Worm (Caenorhabditis elegans) whole organism, young adult: Measurements from ENCODE around the gene gldi-4.

ENCODE experiments used
- C06A6.2 ChIP-seq: fragments of 200-800 bp; sonication (Bioruptor generic); conservative IDR thresholded peaks from 2 replicates; pipeline ENCODE4 v1.3.6; 2022; ENCODE audit warnings: missing genetic modification characterization, missing compliant biosample characterization
- C17E4.6 ChIP-seq: fragments of 200-800 bp; sonication (Bioruptor generic); IDR thresholded peaks from 2 replicates; pipeline ENCODE4 v1.3.6; 2022; ENCODE audit warnings: missing genetic modification reagents, missing genetic modification characterization, missing compliant biosample characterization
- D2030.7 ChIP-seq: fragments of 200-800 bp; sonication (Bioruptor generic); IDR thresholded peaks from 2 replicates; pipeline ENCODE4 v1.3.6; 2022; ENCODE audit warnings: missing genetic modification reagents, missing genetic modification characterization, missing compliant biosample characterization
- F33H1.4 ChIP-seq: fragments of 200-800 bp; sonication (Bioruptor generic); IDR thresholded peaks from 2 replicates; pipeline ENCODE4 v1.3.6; 2022; ENCODE audit warnings: missing genetic modification reagents, missing genetic modification characterization, missing compliant biosample characterization
- F39B2.1 ChIP-seq: fragments of 200-800 bp; sonication (Bioruptor generic); IDR thresholded peaks from 2 replicates; pipeline ENCODE4 v1.3.6; 2022; ENCODE audit warnings: missing genetic modification reagents, missing genetic modification characterization, missing compliant biosample characterization
- F49E8.2 ChIP-seq: sonication (generic microtip); optimal IDR thresholded peaks from 3 replicates; lab custom pipeline; 2017; ENCODE audit warnings: missing genetic modification characterization, mild to moderate bottlenecking, missing compliant biosample characterization, antibody characterized with exemption, moderate library complexity; ENCODE audit not compliant: insufficient read depth
- F57A8.1 ChIP-seq: fragments of 200-800 bp; sonication (Bioruptor generic); optimal IDR thresholded peaks from 2 replicates; lab custom pipeline; 2018; ENCODE audit warnings: mild to moderate bottlenecking, missing genetic modification characterization, moderate library complexity, missing compliant biosample characterization
- K11D2.4 ChIP-seq: fragments of 200-800 bp; sonication (Bioruptor generic); IDR thresholded peaks from 2 replicates; pipeline ENCODE4 v1.3.6; 2022; ENCODE audit warnings: missing genetic modification reagents, missing genetic modification characterization, missing compliant biosample characterization
- Y56A3A.18 ChIP-seq: fragments of 200-800 bp; sonication (Bioruptor generic); IDR thresholded peaks from 2 replicates; pipeline ENCODE4 v1.3.6; 2022; ENCODE audit warnings: missing genetic modification reagents, missing genetic modification characterization, missing compliant biosample characterization
- aptf-2 ChIP-seq: fragments of 200-800 bp; sonication (Bioruptor generic); conservative IDR thresholded peaks from 2 replicates; pipeline ENCODE4 v1.3.6; 2022; ENCODE audit warnings: missing genetic modification reagents, missing genetic modification characterization, missing compliant biosample characterization
- bed-1 ChIP-seq: fragments of 200-800 bp; sonication (Bioruptor generic); IDR thresholded peaks from 2 replicates; pipeline ENCODE4 v1.3.6; 2022; ENCODE audit warnings: missing genetic modification reagents, missing genetic modification characterization, missing compliant biosample characterization
- ceh-27 ChIP-seq: fragments of 200-800 bp; sonication (Bioruptor generic); optimal IDR thresholded peaks from 2 replicates; lab custom pipeline; 2018; ENCODE audit warnings: mild to moderate bottlenecking, missing genetic modification characterization, moderate library complexity, missing compliant biosample characterization
- ceh-58 ChIP-seq: fragments of 200-800 bp; sonication (Bioruptor generic); IDR thresholded peaks from 2 replicates; pipeline ENCODE4 v1.3.6; 2022; ENCODE audit warnings: missing genetic modification characterization, missing compliant biosample characterization
- ceh-91 ChIP-seq: fragments of 200-800 bp; sonication (Bioruptor generic); IDR thresholded peaks from 2 replicates; pipeline ENCODE4 v1.3.6; 2022; ENCODE audit warnings: missing genetic modification reagents, missing genetic modification characterization, missing compliant biosample characterization
- chd-7 ChIP-seq: sonication (generic microtip); optimal IDR thresholded peaks from 2 replicates; lab custom pipeline; 2016; ENCODE audit warnings: mild to moderate bottlenecking, missing genetic modification characterization, moderate library complexity, missing compliant biosample characterization
- die-1 ChIP-seq: sonication (generic microtip); optimal IDR thresholded peaks from 2 replicates; lab custom pipeline; 2016; ENCODE audit warnings: missing genotype, mild to moderate bottlenecking, missing genetic modification characterization, missing compliant biosample characterization
- efl-1 ChIP-seq: fragments of 150-350 bp; optimal IDR thresholded peaks from 2 replicates; lab custom pipeline; 2014; ENCODE audit warnings: missing biosample characterization, missing genetic modification reagents, missing genetic modification characterization
- egrh-3 ChIP-seq: fragments of 200-800 bp; sonication (Bioruptor generic); IDR thresholded peaks from 2 replicates; pipeline ENCODE4 v1.3.6; 2022; ENCODE audit warnings: missing genetic modification reagents, missing genetic modification characterization, missing compliant biosample characterization
- ekl-4 ChIP-seq: fragments of 200-800 bp; sonication (Bioruptor generic); IDR thresholded peaks from 2 replicates; pipeline ENCODE4 v1.3.6; 2022; ENCODE audit warnings: missing genetic modification reagents, missing genetic modification characterization, missing compliant biosample characterization
- him-1 ChIP-seq: sonication (generic microtip); optimal IDR thresholded peaks from 2 replicates; lab custom pipeline; 2016; ENCODE audit warnings: missing genotype, missing genetic modification reagents, missing genetic modification characterization, missing compliant biosample characterization
- hlh-12 ChIP-seq: sonication (generic microtip); optimal IDR thresholded peaks from 2 replicates; lab custom pipeline; 2016; ENCODE audit warnings: missing genetic modification characterization, missing compliant biosample characterization
- hmg-20 ChIP-seq: fragments of 200-800 bp; sonication (Bioruptor generic); IDR thresholded peaks from 2 replicates; pipeline ENCODE4 v1.3.6; 2022; ENCODE audit warnings: missing genetic modification reagents, missing genetic modification characterization, missing compliant biosample characterization
- hsf-1 ChIP-seq: fragments of 200-800 bp; sonication (Bioruptor generic); IDR thresholded peaks from 2 replicates; pipeline ENCODE4 v1.3.6; 2022; ENCODE audit warnings: missing genetic modification reagents, missing genetic modification characterization, missing compliant biosample characterization
- lin-26 ChIP-seq: fragments of 200-800 bp; sonication (Bioruptor generic); IDR thresholded peaks from 2 replicates; pipeline ENCODE4 v1.3.6; 2022; ENCODE audit warnings: missing genetic modification reagents, missing genetic modification characterization, missing compliant biosample characterization
- lin-35 ChIP-seq, 3 experiments: fragments of 150-350 bp in 2 of 3; sonication (generic microtip) in 1 of 3; optimal IDR thresholded peaks; 2 replicates each; lab custom pipeline; 2014 to 2018; ENCODE audit warnings: missing biosample characterization in 3 of 3, missing genetic modification characterization in 3 of 3, missing genetic modification reagents in 3 of 3
- lin-40 ChIP-seq: sonication (generic microtip); optimal IDR thresholded peaks from 2 replicates; lab custom pipeline; 2016; ENCODE audit warnings: missing genetic modification characterization, mild to moderate bottlenecking, missing compliant biosample characterization, missing genotype, missing genetic modification reagents
- lsl-1 ChIP-seq: fragments of 200-800 bp; sonication (Bioruptor generic); optimal IDR thresholded peaks from 2 replicates; lab custom pipeline; 2018; ENCODE audit warnings: mild to moderate bottlenecking, missing genetic modification characterization, moderate library complexity, missing compliant biosample characterization
- madf-10 ChIP-seq: sonication (generic microtip); optimal IDR thresholded peaks from 2 replicates; lab custom pipeline; 2016; ENCODE audit warnings: mild to moderate bottlenecking, missing genetic modification characterization, missing compliant biosample characterization
- madf-6 ChIP-seq: fragments of 200-800 bp; sonication (Bioruptor generic); IDR thresholded peaks from 2 replicates; pipeline ENCODE4 v1.3.6; 2022; ENCODE audit warnings: missing genetic modification reagents, missing genetic modification characterization, missing compliant biosample characterization
- mcd-1 ChIP-seq: fragments of 200-800 bp; sonication (Bioruptor generic); IDR thresholded peaks from 2 replicates; pipeline ENCODE4 v1.3.6; 2022; ENCODE audit warnings: missing genetic modification reagents, missing genetic modification characterization, missing compliant biosample characterization
- mel-28 ChIP-seq: sonication (generic microtip); optimal IDR thresholded peaks from 2 replicates; lab custom pipeline; 2016; ENCODE audit warnings: borderline replicate concordance, mild to moderate bottlenecking, missing genetic modification characterization, missing compliant biosample characterization
- mes-4 ChIP-seq: sonication (generic microtip); optimal IDR thresholded peaks from 2 replicates; lab custom pipeline; 2016; ENCODE audit warnings: missing genotype, missing genetic modification characterization, missing compliant biosample characterization
- rcor-1 ChIP-seq: fragments of 200-800 bp; sonication (Bioruptor generic); IDR thresholded peaks from 2 replicates; pipeline ENCODE4 v1.3.6; 2022; ENCODE audit warnings: missing genetic modification reagents, missing genetic modification characterization, missing compliant biosample characterization
- rec-8 ChIP-seq, 2 experiments: sonication (generic microtip); optimal IDR thresholded peaks; 2 replicates each; lab custom pipeline; 2016; ENCODE audit warnings: mild to moderate bottlenecking in 2 of 2, missing genetic modification characterization in 2 of 2, missing genetic modification reagents in 2 of 2, missing genotype in 2 of 2, missing biosample characterization in 1 of 2, missing compliant biosample characterization in 1 of 2, moderate library complexity in 1 of 2
- repo-1 ChIP-seq: sonication (generic microtip); optimal IDR thresholded peaks from 2 replicates; lab custom pipeline; 2017; ENCODE audit warnings: mild to moderate bottlenecking, missing genetic modification characterization, missing compliant biosample characterization
- snpc-1.3 ChIP-seq: sonication (generic microtip); optimal IDR thresholded peaks from 2 replicates; lab custom pipeline; 2017; ENCODE audit warnings: missing genetic modification characterization, mild to moderate bottlenecking, missing compliant biosample characterization, antibody characterized with exemption, moderate library complexity, missing genotype, missing genetic modification reagents; ENCODE audit not compliant: insufficient read depth
- snpc-3.4 ChIP-seq: sonication (generic microtip); optimal IDR thresholded peaks from 2 replicates; lab custom pipeline; 2017; ENCODE audit warnings: missing genetic modification characterization, mild to moderate bottlenecking, missing compliant biosample characterization, antibody characterized with exemption, moderate library complexity, missing genotype, missing genetic modification reagents
- snpc-4 ChIP-seq, 5 experiments: fragments of 150-350 bp in 1 of 5; sonication (generic microtip) in 4 of 5; optimal IDR thresholded peaks; 2 replicates each; lab custom pipeline; 2014 to 2018; ENCODE audit warnings: missing genetic modification characterization in 5 of 5, missing biosample characterization in 3 of 5, antibody characterized with exemption in 2 of 5, mild to moderate bottlenecking in 2 of 5, missing compliant biosample characterization in 2 of 5, missing genotype in 2 of 5, moderate library complexity in 2 of 5, missing genetic modification reagents in 1 of 5
- somi-1 ChIP-seq: fragments of 200-800 bp; sonication (Bioruptor generic); optimal IDR thresholded peaks from 2 replicates; lab custom pipeline; 2018; ENCODE audit warnings: mild to moderate bottlenecking, missing genetic modification characterization, missing compliant biosample characterization
- sptf-2 ChIP-seq: fragments of 200-800 bp; sonication (Bioruptor generic); optimal IDR thresholded peaks from 2 replicates; lab custom pipeline; 2018; ENCODE audit warnings: mild to moderate bottlenecking, missing genetic modification characterization, missing compliant biosample characterization
- tbp1 ChIP-seq: fragments of 200-800 bp; sonication (Bioruptor generic); optimal IDR thresholded peaks from 2 replicates; lab custom pipeline; 2018; ENCODE audit warnings: mild to moderate bottlenecking, missing genetic modification characterization, missing compliant biosample characterization
- unc-62 ChIP-seq: fragments of 150-350 bp; optimal IDR thresholded peaks from 2 replicates; lab custom pipeline; 2014; ENCODE audit warnings: missing biosample characterization, missing genetic modification reagents, missing genetic modification characterization
- ztf-26 ChIP-seq: sonication (generic microtip); optimal IDR thresholded peaks from 2 replicates; lab custom pipeline; 2017; ENCODE audit warnings: missing genetic modification characterization, missing compliant biosample characterization

gldi-4 gene

DNA sequence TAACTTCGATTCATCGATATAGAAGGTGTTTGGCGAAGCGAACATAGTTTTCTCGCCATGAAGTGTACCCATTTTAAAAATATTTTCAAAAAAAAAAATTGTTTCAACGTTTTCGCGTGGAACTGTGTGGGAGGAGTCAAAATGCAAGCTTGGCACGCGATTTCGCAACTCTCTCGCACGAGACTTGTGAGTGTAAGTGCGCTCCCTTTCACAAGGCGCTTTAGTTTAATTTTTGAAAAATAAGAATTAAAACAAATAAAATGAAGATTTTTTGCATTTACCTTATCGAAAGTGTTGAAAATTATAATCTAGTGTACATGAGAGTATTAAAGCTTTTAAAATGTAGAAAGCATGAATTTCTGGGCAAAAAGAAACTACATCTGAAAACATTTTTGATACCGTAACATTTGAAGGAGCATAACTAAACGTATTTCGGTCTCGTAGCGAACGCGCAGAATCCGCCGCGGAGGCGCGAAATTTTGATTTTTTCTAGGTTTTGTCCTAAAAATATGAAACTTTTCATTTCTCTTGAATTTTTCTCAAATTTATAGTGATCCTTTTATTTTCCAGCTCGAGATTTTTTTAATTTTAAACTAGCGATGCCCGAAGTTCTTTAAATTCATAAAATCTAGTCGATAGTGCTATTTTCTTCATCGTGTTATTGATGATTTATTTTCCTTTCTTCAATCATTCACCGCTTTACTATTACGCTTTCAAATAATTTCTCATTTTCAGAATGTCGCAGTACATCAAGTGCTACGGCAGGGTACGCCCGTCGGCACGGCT lies 22.2 kb downstream of the gldi-4 start, which contains the start of the genes cogc-2 and klp-18 (continued):
- TF ChIP-seq him-1 (tag; lab: Kevin White, UChicago) (peak; percentile 64), aptf-2 (no peak), D2030.7 (GFP tag; lab: Robert Waterston, UW) (peak; percentile 98), egrh-3 (GFP tag; lab: Robert Waterston, UW) (0 out of 2 replicates have a peak, but pooled peaks have one; percentile 20), rec-8 (tag; optimal IDR thresholded peaks at IDR 0.05; lab: Kevin White, UChicago) (no peak), repo-1 (tag; lab: Kevin White, UChicago) (peak; percentile 69), lin-40 (tag; lab: Kevin White, UChicago) (peak; percentile 62), K11D2.4 (GFP tag; lab: Robert Waterston, UW) (peak; percentile 49; the same call in 1 of the 2 replicates), somi-1 (GFP tag; lab: Kevin White, UChicago) (no peak), mcd-1 (GFP tag; lab: Robert Waterston, UW) (peak; percentile 93), ceh-91 (peak; percentile 99), F33H1.4 (GFP tag; lab: Robert Waterston, UW) (peak; percentile 99), F49E8.2 (tag; lab: Kevin White, UChicago) (peak; percentile 57), F39B2.1 (GFP tag; lab: Robert Waterston, UW) (no peak), sptf-2 (no peak), lin-26 (GFP tag; lab: Robert Waterston, UW) (peak; percentile 43; the same call in 1 of the 2 replicates), C17E4.6 (GFP tag; lab: Robert Waterston, UW) (peak; percentile 68), hlh-12 (tag; lab: Kevin White, UChicago) (no peak), mes-4 (tag; lab: Kevin White, UChicago) (no peak), ztf-26 (tag; lab: Kevin White, UChicago) (no peak), unc-62 (GFP tag; lab: Kevin White, UChicago) (no peak), chd-7 (tag; lab: Kevin White, UChicago) (peak; percentile 10), mel-28 (tag; lab: Kevin White, UChicago) (no peak), snpc-3.4 (tag; lab: Kevin White, UChicago) (peak; percentile 66), madf-10 (peak; percentile 29), C06A6.2 (GFP tag; lab: Robert Waterston, UW) (0 out of 2 replicates have a peak, but pooled peaks have one; percentile 47)

DNA sequence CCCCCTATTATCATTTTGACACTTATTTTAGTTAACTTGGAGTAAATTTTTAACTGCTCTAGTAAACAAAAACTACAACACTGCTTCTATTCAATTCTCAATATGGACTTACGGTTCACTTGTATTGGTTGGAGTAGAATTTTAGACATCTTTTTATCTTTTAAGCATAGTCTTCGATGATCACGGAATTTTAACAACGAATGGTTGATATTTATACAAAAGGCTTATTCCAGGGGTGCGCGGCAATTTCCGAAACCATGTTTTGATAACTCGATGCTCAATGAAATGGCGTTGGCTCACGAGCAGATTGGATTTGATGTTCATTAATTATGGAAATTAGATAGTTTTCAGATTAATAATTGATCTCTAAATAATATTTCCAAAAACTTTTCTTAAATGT lies 26.0 kb downstream of the gldi-4 start:
- no peak for TF ChIP-seq mcd-1 (GFP tag; lab: Robert Waterston, UW)
- peak in 1 of 3 experiments; percentile 4 for TF ChIP-seq lin-35 (GFP tag; optimal IDR thresholded peaks at IDR 0.05; lab: Kevin White, UChicago)
- TF ChIP-seq rcor-1 (GFP tag; lab: Robert Waterston, UW) = peak; percentile 82
- TF ChIP-seq tbp1 (GFP tag; lab: Kevin White, UChicago) = peak; percentile 35
- no peak for TF ChIP-seq ceh-27 (GFP tag; lab: Kevin White, UChicago)
- peak; percentile 31 for TF ChIP-seq lsl-1 (GFP tag; lab: Kevin White, UChicago)
- TF ChIP-seq Y56A3A.18 = peak; percentile 63
- TF ChIP-seq chd-7 (tag; lab: Kevin White, UChicago) = peak; percentile 72
- TF ChIP-seq him-1 (tag; lab: Kevin White, UChicago) = peak; percentile 38
- peak; percentile 87 for TF ChIP-seq F49E8.2 (tag; lab: Kevin White, UChicago)
- TF ChIP-seq bed-1 (GFP tag; lab: Robert Waterston, UW) = 0 out of 2 replicates have a peak, but pooled peaks have one; percentile 72
- peak; percentile 79; the same call in 1 of the 2 replicates for TF ChIP-seq ceh-58 (GFP tag; lab: Robert Waterston, UW)
- TF ChIP-seq hmg-20 (GFP tag; lab: Robert Waterston, UW) = 0 out of 2 replicates have a peak, but pooled peaks have one; percentile 17
- no peak for TF ChIP-seq snpc-1.3
- peak; percentile 90 for TF ChIP-seq madf-6 (GFP tag; lab: Robert Waterston, UW)
- TF ChIP-seq ekl-4 (GFP tag; lab: Robert Waterston, UW) = peak; percentile 91
- TF ChIP-seq F57A8.1 (GFP tag; lab: Kevin White, UChicago) = no peak
- TF ChIP-seq snpc-4 (GFP tag; optimal IDR thresholded peaks at IDR 0.05; lab: Kevin White, UChicago) = no peak
- TF ChIP-seq snpc-4 (tag; optimal IDR thresholded peaks at IDR 0.05; lab: Kevin White, UChicago) = peak in 3 of 4 experiments; percentile 32 to 74 (median 40)
- peak; percentile 34 for TF ChIP-seq efl-1 (GFP tag; lab: Kevin White, UChicago)
- TF ChIP-seq madf-10 = no peak
- peak; percentile 85 for TF ChIP-seq hsf-1 (GFP tag; lab: Robert Waterston, UW)
- no peak for TF ChIP-seq C06A6.2 (GFP tag; lab: Robert Waterston, UW)
- TF ChIP-seq die-1 (tag; lab: Kevin White, UChicago) = peak; percentile 28
